Worm (Caenorhabditis elegans): ENCODE measurements around the gene T14B4.5.

DNA sequence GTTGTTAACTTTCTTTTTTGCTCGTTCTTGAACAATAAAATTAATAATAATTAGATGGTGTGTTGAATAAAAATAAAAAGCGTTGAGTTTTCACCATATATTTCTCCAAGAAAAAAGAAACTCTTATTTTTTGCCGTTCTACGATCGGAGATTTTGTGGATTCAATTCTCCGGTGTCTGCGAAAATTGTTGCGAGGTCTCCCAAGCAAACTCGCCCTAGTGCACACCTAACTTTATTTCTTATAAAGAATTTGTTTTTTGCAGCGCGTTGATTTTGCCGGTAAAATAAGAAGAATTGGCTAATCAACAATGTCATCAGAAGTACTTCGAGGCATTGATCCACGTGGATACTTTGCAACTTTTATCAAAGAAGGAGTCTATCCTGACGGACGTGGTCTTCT is 24.8 kb downstream of the T14B4.5 start, which contains the start of gene exos-8:
- TF ChIP-seq ceh-82 (tag; optimal IDR thresholded peaks at IDR 0.05) (no peak), unc-62 (GFP tag; optimal IDR thresholded peaks at IDR 0.05 in 1 of 2) (peak in 1 of 2 experiments; percentile 32), unc-62 (tag; optimal IDR thresholded peaks at IDR 0.05) (no peak), nhr-28 (tag; optimal IDR thresholded peaks at IDR 0.05) (peak; percentile 66), nhr-76 (tag; optimal IDR thresholded peaks at IDR 0.05) (no peak), ama-1 (optimal IDR thresholded peaks at IDR 0.05) (no peak), R02D3.7 (tag; optimal IDR thresholded peaks at IDR 0.05) (no peak), lsy-2 (tag; optimal IDR thresholded peaks at IDR 0.05) (peak in 1 of 2 experiments; percentile 85), mxl-3 (GFP tag; optimal IDR thresholded peaks at IDR 0.05) (peak; percentile 59), Y75B8A.6 (GFP tag; IDR thresholded peaks at IDR 0.05) (no peak), dve-1 (tag; optimal IDR thresholded peaks at IDR 0.05; ENCODE audit: insufficient read depth) (no peak), unc-130 (GFP tag; optimal IDR thresholded peaks at IDR 0.05) (peak; percentile 95), lin-15B (tag; optimal IDR thresholded peaks at IDR 0.05) (no peak), snpc-4 (tag; optimal IDR thresholded peaks at IDR 0.05) (no peak), nhr-11 (tag; optimal IDR thresholded peaks at IDR 0.05) (no peak)
